Fruit fly (Drosophila melanogaster) whole organism, adult: Measurements from ENCODE around the gene EndoA.

Source experiments
- CG11617 ChIP-seq: fragments of 200-800 bp; sonication (Bioruptor generic); optimal IDR thresholded peaks from 2 replicates; lab custom pipeline; 2017; ENCODE audit warnings: mild to moderate bottlenecking, missing biosample characterization, missing genetic modification reagents, missing genetic modification characterization
- CG12768 ChIP-seq: fragments of 200-800 bp; sonication (Bioruptor generic); optimal IDR thresholded peaks from 2 replicates; lab custom pipeline; 2017; ENCODE audit warnings: missing biosample characterization, missing genetic modification characterization, mild to moderate bottlenecking, moderate library complexity, missing genetic modification reagents
- CG14711 ChIP-seq: fragments of 200-800 bp; sonication (Bioruptor generic); optimal IDR thresholded peaks from 2 replicates; lab custom pipeline; 2018; ENCODE audit warnings: missing biosample characterization, mild to moderate bottlenecking, missing genetic modification characterization, moderate library complexity
- CG1620 ChIP-seq: fragments of 200-800 bp; sonication (Bioruptor generic); optimal IDR thresholded peaks from 2 replicates; lab custom pipeline; 2016; ENCODE audit warnings: missing biosample characterization, missing genetic modification characterization
- CG33017 ChIP-seq: fragments of 200-800 bp; sonication (Bioruptor generic); optimal IDR thresholded peaks from 2 replicates; lab custom pipeline; 2018; ENCODE audit warnings: missing biosample characterization, mild to moderate bottlenecking, missing genetic modification characterization, moderate library complexity
- CG5204 ChIP-seq: fragments of 200-800 bp; sonication (Bioruptor generic); optimal IDR thresholded peaks from 2 replicates; lab custom pipeline; 2016; ENCODE audit warnings: missing biosample characterization, missing genetic modification characterization
- CG7045 ChIP-seq: fragments of 200-800 bp; sonication (Bioruptor generic); optimal IDR thresholded peaks from 2 replicates; lab custom pipeline; 2017; ENCODE audit warnings: missing biosample characterization, mild to moderate bottlenecking, missing genetic modification characterization
- CG7101 ChIP-seq: fragments of 200-800 bp; sonication (Bioruptor generic); optimal IDR thresholded peaks from 2 replicates; lab custom pipeline; 2018; ENCODE audit warnings: missing biosample characterization, mild to moderate bottlenecking, missing genetic modification characterization, moderate library complexity
- Clk ChIP-seq: fragments of 200-800 bp; sonication (Bioruptor generic); optimal IDR thresholded peaks from 2 replicates; lab custom pipeline; 2017; ENCODE audit warnings: missing biosample characterization, missing genetic modification characterization
- Crg-1 ChIP-seq: fragments of 200-800 bp; sonication (Bioruptor generic); optimal IDR thresholded peaks from 2 replicates; lab custom pipeline; 2016; ENCODE audit warnings: missing biosample characterization, missing genetic modification characterization
- Hr96 ChIP-seq: fragments of 200-800 bp; sonication (Bioruptor generic); optimal IDR thresholded peaks from 2 replicates; lab custom pipeline; 2016; ENCODE audit warnings: missing biosample characterization, missing genetic modification characterization
- Mnt ChIP-seq: fragments of 200-800 bp; sonication (Bioruptor generic); optimal IDR thresholded peaks from 2 replicates; lab custom pipeline; 2016; ENCODE audit warnings: missing biosample characterization, mild to moderate bottlenecking, missing genetic modification characterization
- bab1 ChIP-seq: fragments of 200-800 bp; sonication (Bioruptor generic); optimal IDR thresholded peaks from 3 replicates; lab custom pipeline; 2019; ENCODE audit warnings: missing biosample characterization, mild to moderate bottlenecking, missing genetic modification characterization, moderate library complexity
- cic ChIP-seq: fragments of 200-800 bp; sonication (Bioruptor generic); optimal IDR thresholded peaks from 2 replicates; lab custom pipeline; 2017; ENCODE audit warnings: missing biosample characterization, mild to moderate bottlenecking, missing genetic modification characterization, moderate library complexity
- cnc ChIP-seq, 2 experiments: fragments of >200 bp; optimal IDR thresholded peaks; 2 replicates each; lab custom pipeline; 2017
- kay ChIP-seq: fragments of 200-800 bp; sonication (Bioruptor generic); peaks from one replicate; lab custom pipeline; 2016; ENCODE audit warnings: missing biosample characterization, missing genetic modification characterization, borderline replicate concordance
- ovo ChIP-seq: fragments of 200-800 bp; sonication (Bioruptor generic); optimal IDR thresholded peaks from 2 replicates; lab custom pipeline; 2016; ENCODE audit warnings: missing biosample characterization, missing genetic modification characterization
- pad ChIP-seq: fragments of 200-800 bp; sonication (Bioruptor generic); optimal IDR thresholded peaks from 3 replicates; lab custom pipeline; 2017; ENCODE audit warnings: missing biosample characterization, missing genetic modification characterization, mild to moderate bottlenecking, moderate library complexity, missing genetic modification reagents
- tj ChIP-seq: fragments of 200-800 bp; sonication (Bioruptor generic); optimal IDR thresholded peaks from 3 replicates; lab custom pipeline; 2017; ENCODE audit warnings: missing biosample characterization, mild to moderate bottlenecking, missing genetic modification characterization, moderate library complexity
- toe ChIP-seq: fragments of 200-800 bp; sonication (Bioruptor generic); optimal IDR thresholded peaks from 2 replicates; lab custom pipeline; 2016; ENCODE audit warnings: missing biosample characterization, missing genetic modification characterization

EndoA gene

dm6 chr3R:18905921-18906878 is at the start of gene EndoA:
EndoA (plus strand) TSS chr3R:18906609.
- TF ChIP-seq pad (peak; percentile 34), CG7101 (tag; lab: Kevin White, UChicago) (peak; percentile 78), CG33017 (tag; lab: Kevin White, UChicago) (peak; percentile 82), cnc (optimal IDR thresholded peaks at IDR 0.05; lab: Kevin White, UChicago) (no peak), cic (GFP tag; lab: Kevin White, UChicago) (peak; percentile 33), Crg-1 (no peak), CG11617 (GFP tag; lab: Kevin White, UChicago) (peak; percentile 46), CG12768 (GFP tag; lab: Kevin White, UChicago) (peak; percentile 45), CG14711 (tag; lab: Kevin White, UChicago) (peak; percentile 66), CG7045 (GFP tag; lab: Kevin White, UChicago) (peak; percentile 68), ovo (GFP tag; lab: Kevin White, UChicago) (no peak), toe (GFP tag; lab: Kevin White, UChicago) (no peak), CG5204 (GFP tag; lab: Kevin White, UChicago) (no peak), CG1620 (no peak), Mnt (peak; percentile 54), kay (GFP tag; lab: Kevin White, UChicago) (peak; percentile 91), tj (GFP tag; lab: Kevin White, UChicago) (peak; percentile 47)

- TF ChIP-seq Mnt (no peak), CG1620 (no peak), CG33017 (tag; lab: Kevin White, UChicago) (no peak), CG7101 (tag; lab: Kevin White, UChicago) (no peak), CG14711 (tag; lab: Kevin White, UChicago) (no peak), pad (no peak), CG12768 (GFP tag; lab: Kevin White, UChicago) (no peak), CG7045 (GFP tag; lab: Kevin White, UChicago) (no peak), cnc (optimal IDR thresholded peaks at IDR 0.05; lab: Kevin White, UChicago) (no peak), cic (GFP tag; lab: Kevin White, UChicago) (no peak), CG11617 (GFP tag; lab: Kevin White, UChicago) (no peak), tj (GFP tag; lab: Kevin White, UChicago) (no peak), Crg-1 (no peak), Clk (no peak), CG5204 (GFP tag; lab: Kevin White, UChicago) (no peak), kay (GFP tag; lab: Kevin White, UChicago) (no peak), toe (GFP tag; lab: Kevin White, UChicago) (no peak), bab1 (GFP tag; lab: Kevin White, UChicago) (no peak), ovo (GFP tag; lab: Kevin White, UChicago) (no peak), Hr96 (GFP tag; lab: Kevin White, UChicago) (no peak)
Measured at dm6 chr3R:18875228-18875627, 31.2 kb upstream of the EndoA start, which contains the start of gene CG14298. CG14298 (plus strand) TSS chr3R:18875528.

dm6 chr3R:18895227-18895626 is 11.2 kb upstream of the EndoA start:
- TF ChIP-seq CG7045 (GFP tag; lab: Kevin White, UChicago) (no peak), CG11617 (GFP tag; lab: Kevin White, UChicago) (peak; percentile 1), tj (GFP tag; lab: Kevin White, UChicago) (no peak), CG7101 (tag; lab: Kevin White, UChicago) (peak; percentile 42), ovo (GFP tag; lab: Kevin White, UChicago) (no peak), Hr96 (GFP tag; lab: Kevin White, UChicago) (no peak), pad (peak; percentile 27), CG14711 (tag; lab: Kevin White, UChicago) (peak; percentile 19), toe (GFP tag; lab: Kevin White, UChicago) (no peak), CG1620 (no peak), CG33017 (tag; lab: Kevin White, UChicago) (peak; percentile 11), kay (GFP tag; lab: Kevin White, UChicago) (peak; percentile 44), Crg-1 (no peak)

- TF ChIP-seq toe (GFP tag; lab: Kevin White, UChicago) (no peak), Mnt (no peak), pad (no peak), cnc (optimal IDR thresholded peaks at IDR 0.05; lab: Kevin White, UChicago) (no peak), CG7101 (tag; lab: Kevin White, UChicago) (no peak), CG33017 (tag; lab: Kevin White, UChicago) (no peak), CG7045 (GFP tag; lab: Kevin White, UChicago) (no peak), CG12768 (GFP tag; lab: Kevin White, UChicago) (no peak), Crg-1 (no peak), CG11617 (GFP tag; lab: Kevin White, UChicago) (no peak)
Measured at dm6 chr3R:18897821-18898220, 8.6 kb upstream of the EndoA start, which contains the start of gene CG14297. CG14297 (plus strand) TSS chr3R:18898121.

- TF ChIP-seq Crg-1 (no peak), CG1620 (no peak)
Measured at dm6 chr3R:18899123-18899522, 7.3 kb upstream of the EndoA start, which contains the start of gene Rh2. Rh2 (plus strand) TSS chr3R:18899423.

- no peak for TF ChIP-seq Crg-1
- no peak for TF ChIP-seq tj (GFP tag; lab: Kevin White, UChicago)
- no peak for TF ChIP-seq Clk
- TF ChIP-seq CG7101 (tag; lab: Kevin White, UChicago), result no peak
Measured at dm6 chr3R:18902164-18902563, 4.2 kb upstream of the EndoA start, which contains the start of gene CG14294. CG14294 (minus strand) TSS chr3R:18902264.
